Worm (Caenorhabditis elegans): ENCODE measurements around the gene pptr-1.

ce11 chrV:16376430-16376948 is 19.2 kb downstream of the pptr-1 start:
- TF ChIP-seq F13C5.2 (tag; optimal IDR thresholded peaks at IDR 0.05) (no peak), B0310.2 (tag; optimal IDR thresholded peaks at IDR 0.05) (no peak), flt-1 (GFP tag; IDR thresholded peaks at IDR 0.05) (no peak), ama-1 (optimal IDR thresholded peaks at IDR 0.05) (no peak), tbx-37 (GFP tag; conservative IDR thresholded peaks at IDR 0.05) (no peak), scrt-1 (GFP tag; IDR thresholded peaks at IDR 0.05) (no peak), aly-1 (tag; optimal IDR thresholded peaks at IDR 0.05) (no peak), hnd-1 (tag; optimal IDR thresholded peaks at IDR 0.05) (no peak), tbx-11 (GFP tag; IDR thresholded peaks at IDR 0.05) (no peak), pes-1 (GFP tag; IDR thresholded peaks at IDR 0.05) (no peak), ceh-13 (GFP tag; optimal IDR thresholded peaks at IDR 0.05) (no peak), ceh-36 (tag; optimal IDR thresholded peaks at IDR 0.05) (no peak), hmg-4 (GFP tag; optimal IDR thresholded peaks at IDR 0.05) (no peak)
